Fruit fly (Drosophila melanogaster): ENCODE measurements around the gene ush.

The ush gene

dm6 chr2L:441927-442691 is 33.9 kb upstream of the ush start (continued):
- TF ChIP-seq Hmr (GFP tag; optimal IDR thresholded peaks at IDR 0.05) (peak; percentile 31), peb (GFP tag; IDR thresholded peaks at IDR 0.05) (peak; percentile 82), Antp (GFP tag; optimal IDR thresholded peaks at IDR 0.05) (peak; percentile 89), tap (tag; optimal IDR thresholded peaks at IDR 0.05) (peak; percentile 79), Eip74EF (GFP tag; optimal IDR thresholded peaks at IDR 0.05) (peak in 1 of 2 experiments; percentile 33), Sox102F (GFP tag; optimal IDR thresholded peaks at IDR 0.05) (peak; percentile 90), croc (GFP tag; conservative IDR thresholded peaks at IDR 0.05) (peak; percentile 78), Stat92E (GFP tag; optimal IDR thresholded peaks at IDR 0.05) (peak in 1 of 3 experiments; percentile 64), cas (GFP tag; IDR thresholded peaks at IDR 0.05) (no peak), en (GFP tag; optimal IDR thresholded peaks at IDR 0.05) (peak; percentile 61), CG2889 (GFP tag; IDR thresholded peaks at IDR 0.05) (peak; percentile 45; the same call in 1 of the 3 replicates), Ets97D (GFP tag; optimal IDR thresholded peaks at IDR 0.05) (peak; percentile 43), CG11247 (GFP tag; IDR thresholded peaks at IDR 0.05) (no peak), bowl (GFP tag; IDR thresholded peaks at IDR 0.05) (peak; percentile 75), Lpt (GFP tag; optimal IDR thresholded peaks at IDR 0.05) (no peak), CG10321 (GFP tag; IDR thresholded peaks at IDR 0.05) (no peak; the same call in 1 of the 2 replicates), HLH54F (GFP tag; optimal IDR thresholded peaks at IDR 0.05) (peak; percentile 40), tup (GFP tag; optimal IDR thresholded peaks at IDR 0.05) (peak; percentile 59), ranshi (GFP tag; IDR thresholded peaks at IDR 0.05) (peak; percentile 83), PHDP (tag; optimal IDR thresholded peaks at IDR 0.05) (no peak), hb (GFP tag; IDR thresholded peaks at IDR 0.05; ENCODE audit: partially characterized antibody) (no peak), CG1832 (GFP tag; optimal IDR thresholded peaks at IDR 0.05) (no peak), gfzf (GFP tag; optimal IDR thresholded peaks at IDR 0.05) (no peak), fd64A (GFP tag; optimal IDR thresholded peaks at IDR 0.05) (peak; percentile 76), jigr1 (GFP tag; IDR thresholded peaks at IDR 0.05) (peak; percentile 64; the same call in 1 of the 3 replicates), Rx (GFP tag; IDR thresholded peaks at IDR 0.05) (peak; percentile 88), pfk (GFP tag; optimal IDR thresholded peaks at IDR 0.05) (no peak), trem (tag; optimal IDR thresholded peaks at IDR 0.05) (peak; percentile 83), zen (tag; optimal IDR thresholded peaks at IDR 0.05) (peak; percentile 82), CG10431 (GFP tag; optimal IDR thresholded peaks at IDR 0.05) (no peak), Gsc (GFP tag; IDR thresholded peaks at IDR 0.05) (peak; percentile 82), cato (GFP tag; optimal IDR thresholded peaks at IDR 0.05; ENCODE audit: borderline replicate concordance) (peak; percentile 73), cg (GFP tag; optimal IDR thresholded peaks at IDR 0.05) (no peak), CG10267 (tag; optimal IDR thresholded peaks at IDR 0.05) (peak; percentile 81), Hsf (GFP tag; optimal IDR thresholded peaks at IDR 0.05) (peak; percentile 82), vnd (GFP tag; IDR thresholded peaks at IDR 0.05; ENCODE audit: partially characterized antibody) (no peak), gro (GFP tag; optimal IDR thresholded peaks at IDR 0.05) (no peak), twi (tag; optimal IDR thresholded peaks at IDR 0.05) (no peak), abd-A (tag; optimal IDR thresholded peaks at IDR 0.05) (no peak), sisA (GFP tag; IDR thresholded peaks at IDR 0.05) (peak; percentile 89), CG6654 (GFP tag; optimal IDR thresholded peaks at IDR 0.05) (peak; percentile 42), Hr3 (GFP tag; optimal IDR thresholded peaks at IDR 0.05) (peak; percentile 75), bsh (GFP tag; optimal IDR thresholded peaks at IDR 0.05) (peak; percentile 88 to 89), CG1602 (GFP tag; optimal IDR thresholded peaks at IDR 0.05) (peak; percentile 83), CG32532 (GFP tag; IDR thresholded peaks at IDR 0.05) (peak; percentile 65; the same call in 1 of the 2 replicates), slp2 (GFP tag; optimal IDR thresholded peaks at IDR 0.05) (peak; percentile 83), CG7839 (tag; optimal IDR thresholded peaks at IDR 0.05) (peak; percentile 82), fd102C (GFP tag; optimal IDR thresholded peaks at IDR 0.05) (peak; percentile 68)

Measured in whole organism, embryonic.